Fruit fly (Drosophila melanogaster) Kc167 (cell line): ENCODE data around the gene Usp10.

Source experiments
- Myc ChIP-seq: fragments of >200 bp; optimal IDR thresholded peaks from 2 replicates; lab custom pipeline; 2017; ENCODE audit warnings: missing external identifiers
- Sin3A ChIP-seq: fragments of >200 bp; optimal IDR thresholded peaks from 2 replicates; lab custom pipeline; 2018; ENCODE audit warnings: missing external identifiers
- h ChIP-seq: fragments of >200 bp; optimal IDR thresholded peaks from 3 replicates; lab custom pipeline; 2018; ENCODE audit warnings: missing external identifiers
- insv ChIP-seq: fragments of >200 bp; optimal IDR thresholded peaks from 3 replicates; lab custom pipeline; 2018; ENCODE audit warnings: missing external identifiers
- psq ChIP-seq: fragments of >200 bp; optimal IDR thresholded peaks from 2 replicates; lab custom pipeline; 2017; ENCODE audit warnings: missing external identifiers
- ttk ChIP-seq: sonication (Bioruptor generic); optimal IDR thresholded peaks from 2 replicates; lab custom pipeline; 2017; ENCODE audit warnings: missing external identifiers

Usp10 gene

DNA sequence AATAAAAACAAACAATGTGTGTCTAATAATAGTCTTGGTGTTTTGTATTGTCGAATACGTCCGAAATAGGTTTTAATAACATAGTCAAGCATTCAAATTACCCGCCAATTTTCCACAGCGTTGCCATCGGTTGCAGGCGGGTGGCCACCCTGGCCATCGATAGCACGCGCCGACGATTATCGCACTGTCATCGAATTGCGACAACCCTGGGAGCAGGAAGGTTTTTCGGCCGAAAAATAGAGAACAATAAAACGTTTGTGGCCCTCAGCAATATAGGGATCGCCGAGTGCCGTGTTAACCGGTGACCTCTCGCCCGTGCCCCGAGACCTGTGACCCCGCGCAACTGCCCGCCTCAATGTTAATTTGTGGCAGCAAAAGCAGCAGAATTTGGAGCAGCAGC lies at the start of gene Usp10:
TSS of gene Usp10 (plus strand) at position 187 of the 400 bp plus-strand sequence.
- TF ChIP-seq h (lab: Kevin White, UChicago) (no peak), insv (lab: Kevin White, UChicago) (no peak), Myc (lab: Kevin White, UChicago) (no peak), ttk (no peak), psq (lab: Kevin White, UChicago) (no peak), Sin3A (lab: Kevin White, UChicago) (no peak)

DNA sequence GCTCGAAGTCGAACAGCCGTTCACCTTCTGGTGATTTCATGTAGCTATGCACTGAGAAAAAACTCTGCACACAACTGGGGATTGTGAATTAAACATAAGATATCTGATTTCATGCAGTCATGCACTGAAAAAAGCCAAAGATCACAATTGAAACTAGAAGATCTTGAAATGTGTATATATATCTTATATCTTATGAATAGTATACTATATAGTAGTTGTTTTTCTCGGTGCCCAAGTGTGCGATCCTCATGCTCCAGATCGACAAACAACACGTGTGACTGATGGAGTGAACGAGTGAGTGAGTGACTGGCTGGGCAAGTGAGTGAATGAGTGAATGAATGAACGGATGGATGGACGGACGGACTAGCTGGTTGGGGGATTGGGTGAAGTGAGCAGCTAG lies 49.7 kb upstream of the Usp10 start:
- TF ChIP-seq ttk (no peak), Myc (lab: Kevin White, UChicago) (no peak), insv (lab: Kevin White, UChicago) (no peak), psq (lab: Kevin White, UChicago) (no peak), Sin3A (lab: Kevin White, UChicago) (no peak), h (lab: Kevin White, UChicago) (no peak)

DNA sequence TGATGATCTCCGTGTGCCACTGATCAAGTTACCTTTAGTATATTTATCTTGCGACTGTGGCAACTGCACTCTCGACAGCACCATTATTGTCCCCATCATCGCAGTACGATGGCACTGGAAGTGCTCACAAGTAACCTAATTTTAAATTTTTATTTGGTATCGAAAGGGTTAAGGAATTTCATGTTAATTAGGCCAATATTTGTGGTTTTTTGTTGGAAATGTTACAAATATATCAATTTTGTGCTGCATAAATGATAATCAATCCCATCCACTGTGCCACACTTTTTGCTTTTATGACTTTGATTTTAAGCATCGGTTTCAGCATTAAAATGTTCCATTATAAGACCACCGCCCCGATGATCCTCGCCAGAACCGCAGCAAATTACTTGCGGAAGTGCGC lies 49.1 kb upstream of the Usp10 start:
- no peak for TF ChIP-seq Myc (lab: Kevin White, UChicago)

DNA sequence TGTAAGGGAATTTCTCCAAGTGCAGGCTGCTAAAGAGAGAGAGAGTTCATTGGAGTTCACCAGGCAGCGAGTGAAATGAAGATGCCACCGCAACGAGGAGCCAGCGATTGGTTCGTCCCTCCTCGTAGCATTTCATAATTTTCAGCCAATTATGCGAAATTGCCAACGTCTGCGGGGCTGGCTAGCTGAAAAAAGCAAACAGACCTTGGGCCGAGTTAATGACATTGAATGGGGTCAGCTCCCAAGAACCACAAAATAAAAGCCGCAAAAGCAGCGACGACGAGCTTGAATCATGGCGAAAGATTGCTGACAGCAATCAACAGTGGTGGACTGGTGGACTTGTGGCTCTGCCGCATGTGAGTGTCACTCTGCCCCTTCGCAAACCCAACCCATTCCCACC lies 48.1 kb upstream of the Usp10 start:
- TF ChIP-seq Sin3A (lab: Kevin White, UChicago) (no peak), ttk (no peak), h (lab: Kevin White, UChicago) (no peak), psq (lab: Kevin White, UChicago) (no peak), Myc (lab: Kevin White, UChicago) (no peak), insv (lab: Kevin White, UChicago) (no peak)

DNA sequence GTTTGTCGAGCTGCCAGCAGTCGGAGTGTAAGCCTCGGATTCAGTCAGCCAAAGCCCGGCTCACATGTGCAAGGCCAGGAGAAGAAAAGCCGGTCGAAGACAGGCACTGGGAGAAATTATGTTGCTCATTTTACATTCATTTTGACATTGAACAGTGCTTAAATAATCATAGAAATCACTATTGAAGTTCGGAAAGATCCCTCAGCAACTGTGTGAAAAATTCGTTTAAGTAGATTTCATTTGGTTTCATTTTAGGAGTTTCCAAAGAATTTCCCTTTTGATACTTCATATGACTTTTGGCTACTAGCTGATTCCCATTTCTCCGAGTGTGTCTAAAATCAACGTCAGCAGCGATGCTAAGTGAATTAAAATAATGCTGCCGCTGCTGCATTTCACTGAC lies 47.3 kb upstream of the Usp10 start:
- TF ChIP-seq ttk = no peak
- TF ChIP-seq h (lab: Kevin White, UChicago) = no peak
- no peak for TF ChIP-seq Myc (lab: Kevin White, UChicago)
- no peak for TF ChIP-seq Sin3A (lab: Kevin White, UChicago)
- no peak for TF ChIP-seq psq (lab: Kevin White, UChicago)
- no peak for TF ChIP-seq insv (lab: Kevin White, UChicago)

DNA sequence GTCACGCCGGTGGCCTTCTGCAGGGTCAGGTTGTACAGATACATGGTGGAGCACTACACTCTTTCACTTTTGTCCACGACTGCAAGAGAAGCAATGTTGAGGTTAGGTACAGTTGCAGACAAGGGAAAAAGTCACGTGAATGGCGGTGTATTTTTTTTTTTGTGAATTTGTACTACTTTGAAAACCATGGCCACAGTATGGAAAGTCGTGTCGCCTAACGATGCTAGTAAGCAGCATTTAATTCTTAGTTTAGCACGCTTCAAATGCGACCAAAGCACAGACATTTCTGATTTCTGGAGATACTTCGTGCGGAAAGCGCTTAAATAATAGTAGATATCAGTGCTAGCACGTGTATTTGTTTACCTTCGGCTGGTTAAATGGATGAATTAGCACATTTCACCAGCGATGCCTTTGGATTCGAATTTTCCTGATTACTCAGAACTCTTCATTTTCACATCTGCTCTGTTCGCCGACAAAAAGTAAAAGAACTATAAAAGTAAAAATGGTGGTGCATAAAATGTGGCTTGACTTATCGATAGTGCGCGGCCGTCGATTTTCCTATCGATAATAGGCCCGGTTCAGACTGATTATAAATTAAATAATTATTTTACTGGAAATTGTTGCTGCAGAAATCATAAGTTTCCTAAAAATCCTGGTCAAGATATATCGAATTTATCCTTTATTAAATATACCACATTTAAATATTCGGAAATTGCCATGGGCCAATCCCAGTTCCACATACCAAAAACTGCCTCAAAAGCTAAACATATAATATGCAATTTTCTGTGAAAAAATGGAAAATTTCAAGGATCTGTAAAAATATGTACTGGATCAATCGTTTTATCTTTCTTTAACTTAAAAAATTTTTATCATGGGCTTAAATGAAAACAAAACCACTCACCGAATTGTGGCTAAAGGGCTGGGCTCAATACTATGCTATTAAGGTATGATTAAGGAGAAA lies 38.5 kb upstream of the Usp10 start, which contains the start of gene Sf3b3:
TSS of gene Sf3b3 (minus strand) at position 489 of the 961 bp plus-strand sequence.
- no peak for TF ChIP-seq Myc (lab: Kevin White, UChicago)
- no peak for TF ChIP-seq Sin3A (lab: Kevin White, UChicago)
- TF ChIP-seq psq (lab: Kevin White, UChicago) = no peak
- no peak for TF ChIP-seq h (lab: Kevin White, UChicago)
- TF ChIP-seq ttk = no peak

DNA sequence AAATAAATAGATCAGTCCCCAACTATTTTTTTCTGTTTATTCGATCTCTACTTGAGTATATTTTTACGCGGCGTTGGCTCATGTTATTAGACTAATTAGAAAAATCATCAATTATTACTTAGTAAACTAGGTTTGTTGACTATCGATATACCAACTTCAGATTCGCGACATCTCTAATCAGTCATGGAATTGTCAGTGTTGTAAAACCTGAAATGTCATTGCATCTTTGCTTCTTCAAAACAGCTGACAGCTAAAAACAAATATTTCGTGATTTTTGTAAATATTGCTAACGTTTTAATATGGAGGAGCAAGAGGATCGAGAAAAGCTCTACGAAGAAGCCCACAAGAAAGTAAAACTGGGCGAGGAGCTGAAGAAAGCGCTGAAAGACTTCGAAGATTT lies 37.8 kb upstream of the Usp10 start, which contains the start of gene CG42553:
TSS of gene CG42553 (plus strand) at position 216 of the 400 bp plus-strand sequence.
- TF ChIP-seq psq (lab: Kevin White, UChicago) (no peak), h (lab: Kevin White, UChicago) (no peak), ttk (no peak), Sin3A (lab: Kevin White, UChicago) (no peak)

DNA sequence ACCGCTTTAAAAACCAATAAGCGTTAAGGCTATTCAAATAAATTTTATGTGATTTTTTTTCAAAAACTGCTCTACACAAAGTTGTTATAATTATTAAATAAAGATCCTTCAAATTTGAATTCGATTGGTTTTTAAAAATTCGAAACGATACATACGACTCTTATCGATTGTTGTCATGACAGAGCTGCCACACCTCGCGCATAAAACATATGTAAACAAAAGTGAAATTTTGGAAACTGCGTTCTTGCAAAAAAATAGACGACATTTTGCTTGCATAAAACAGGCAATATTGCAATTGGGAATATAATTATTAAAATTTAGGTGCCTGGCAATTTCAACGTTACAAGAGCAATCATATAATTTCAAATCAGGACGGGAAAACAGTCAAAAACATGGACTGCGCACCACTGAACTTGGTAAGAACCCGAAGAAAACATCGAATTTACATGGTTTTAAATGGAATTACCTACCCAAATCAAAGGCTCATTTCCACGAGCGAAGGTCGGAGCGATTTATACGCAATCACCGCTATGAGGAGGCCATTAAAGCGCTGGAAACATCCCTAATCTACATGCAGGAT lies 36.2 kb upstream of the Usp10 start, which contains the start of gene CG42554:
TSS of gene CG42554 (plus strand) at position 229 of the 580 bp plus-strand sequence.
- TF ChIP-seq insv (lab: Kevin White, UChicago) (no peak), Sin3A (lab: Kevin White, UChicago) (no peak)

DNA sequence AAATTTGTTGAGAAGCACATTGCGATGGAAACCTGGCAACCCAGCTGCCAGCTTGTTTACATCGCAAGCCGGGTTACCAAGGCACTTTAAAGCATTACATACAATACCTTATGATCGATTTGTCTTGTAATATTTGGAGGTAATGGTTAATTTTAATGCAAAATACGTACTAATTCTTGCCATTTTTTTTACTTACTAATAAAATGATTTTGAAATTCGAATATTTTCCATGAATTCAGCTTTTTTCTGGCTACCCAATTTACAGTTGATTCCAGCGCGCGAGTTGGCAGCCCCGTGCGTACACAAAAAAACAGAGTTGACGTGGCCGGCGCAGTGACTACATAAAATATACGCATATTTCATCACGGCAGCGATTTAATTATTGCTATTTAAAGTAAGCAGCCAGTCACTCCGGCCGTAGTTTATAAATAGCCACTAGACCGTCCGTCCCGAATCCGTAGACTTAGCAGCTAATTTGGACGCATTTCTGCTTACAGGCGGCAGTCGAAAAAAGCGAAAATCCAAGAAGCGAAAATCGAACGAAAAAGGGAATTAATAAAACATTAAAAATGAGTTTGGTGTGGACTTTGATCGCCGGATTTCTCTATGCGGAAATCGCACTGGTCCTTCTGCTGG lies 34.0 kb upstream of the Usp10 start, which contains the start of the genes CG13901 and CG13887:
TSS of gene CG13901 (minus strand) at position 270 of the 636 bp plus-strand sequence.
TSS of gene CG13887 (plus strand) at position 310 of the 636 bp plus-strand sequence.
- TF ChIP-seq ttk = no peak
- TF ChIP-seq insv (lab: Kevin White, UChicago) = no peak
- no peak for TF ChIP-seq Myc (lab: Kevin White, UChicago)
- peak; percentile 13 for TF ChIP-seq h (lab: Kevin White, UChicago)
- no peak for TF ChIP-seq psq (lab: Kevin White, UChicago)
- no peak for TF ChIP-seq Sin3A (lab: Kevin White, UChicago)

DNA sequence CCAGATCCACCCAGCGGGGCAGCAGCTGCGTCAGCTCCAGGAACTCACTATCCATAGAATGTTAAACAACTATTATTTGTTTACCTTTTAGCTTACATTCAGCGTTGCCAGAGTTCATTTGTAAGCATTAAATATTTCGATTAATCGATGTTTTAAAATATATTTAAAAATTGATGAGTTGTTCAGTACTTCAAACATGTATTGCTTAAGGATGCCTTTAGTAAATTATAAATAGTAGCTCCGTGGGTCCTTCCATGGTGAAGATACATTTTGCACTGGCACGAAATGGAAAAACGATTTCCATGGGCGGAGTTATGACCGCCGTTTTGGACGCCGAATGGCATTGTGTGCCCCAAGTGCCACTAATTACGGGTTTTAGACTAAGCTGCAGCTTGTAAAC lies 30.4 kb upstream of the Usp10 start, which contains the start of the genes JMJD5 and Gr61a:
TSS of gene JMJD5 (minus strand) at position 101 of the 400 bp plus-strand sequence.
TSS of gene Gr61a (plus strand) at position 192 of the 400 bp plus-strand sequence.
- TF ChIP-seq Sin3A (lab: Kevin White, UChicago) = no peak
- TF ChIP-seq h (lab: Kevin White, UChicago) = no peak
- no peak for TF ChIP-seq insv (lab: Kevin White, UChicago)
- TF ChIP-seq Myc (lab: Kevin White, UChicago) = no peak
- no peak for TF ChIP-seq psq (lab: Kevin White, UChicago)
- TF ChIP-seq ttk = no peak

DNA sequence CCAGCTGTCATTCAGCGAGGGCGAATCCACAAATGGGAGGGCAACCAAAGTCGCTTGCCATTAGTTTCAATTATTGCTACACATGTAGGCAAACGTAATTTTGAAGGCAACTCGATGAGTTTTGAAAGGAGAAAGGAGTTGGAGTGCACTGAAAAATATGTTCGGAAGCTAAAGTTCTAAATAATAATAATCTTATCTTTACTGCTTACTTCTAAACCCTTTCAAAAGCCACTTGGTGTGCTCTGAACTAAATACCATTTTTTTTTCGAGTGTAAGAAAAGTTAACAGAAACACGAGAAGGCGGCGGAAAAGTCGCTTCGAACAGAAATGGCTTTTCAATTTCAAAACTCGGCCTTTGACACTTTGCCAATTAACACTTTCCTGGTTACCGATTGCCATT lies 28.1 kb upstream of the Usp10 start, which contains the start of gene Cep290:
TSS of gene Cep290 (plus strand) at position 301 of the 400 bp plus-strand sequence.
- no peak for TF ChIP-seq Myc (lab: Kevin White, UChicago)
- TF ChIP-seq ttk = no peak
